Worm (Caenorhabditis elegans) whole organism, L4 larva: ENCODE results near the gene Y6D1A.2.

Source experiments
- D1046.2 ChIP-seq: fragments of 200-800 bp; sonication (Bioruptor generic); IDR thresholded peaks from 2 replicates; pipeline ENCODE4 v1.3.6; 2022; ENCODE audit warnings: missing genetic modification characterization, missing compliant biosample characterization
- ZK337.2 ChIP-seq: fragments of 200-800 bp; sonication (Bioruptor generic); IDR thresholded peaks from 2 replicates; pipeline ENCODE4 v1.3.6; 2022; ENCODE audit warnings: missing genetic modification reagents, missing genetic modification characterization, missing compliant biosample characterization
- aha-1 ChIP-seq: fragments of 150-350 bp; peaks from one replicate; lab custom pipeline; 2014; ENCODE audit warnings: missing biosample characterization, missing genetic modification characterization
- ama-1 ChIP-seq: fragments of 150-350 bp; optimal IDR thresholded peaks from 2 replicates; lab custom pipeline; 2014; ENCODE audit warnings: inconsistent platforms, mixed read lengths
- arid-1 ChIP-seq: fragments of 200-800 bp; sonication (Bioruptor generic); conservative IDR thresholded peaks from 2 replicates; pipeline ENCODE4 v1.3.6; 2022; ENCODE audit warnings: missing genetic modification reagents, missing genetic modification characterization, missing compliant biosample characterization
- ceh-82 ChIP-seq: sonication (generic microtip); optimal IDR thresholded peaks from 2 replicates; lab custom pipeline; 2017; ENCODE audit warnings: missing biosample characterization, missing genetic modification characterization
- ctbp-1 ChIP-seq: fragments of 200-800 bp; sonication (Bioruptor generic); IDR thresholded peaks from 2 replicates; pipeline ENCODE4 v1.3.6; 2022; ENCODE audit warnings: missing genetic modification reagents, missing genetic modification characterization, missing compliant biosample characterization
- daf-16 ChIP-seq, 3 experiments: sonication (generic microtip); optimal IDR thresholded peaks; 2 replicates each; lab custom pipeline; 2016 to 2017; ENCODE audit warnings: missing genetic modification characterization in 3 of 3, missing genetic modification reagents in 3 of 3, mild to moderate bottlenecking in 2 of 3, missing compliant biosample characterization in 2 of 3, missing biosample characterization in 1 of 3, moderate library complexity in 1 of 3
- dmd-6 ChIP-seq: fragments of 200-800 bp; sonication (Bioruptor generic); IDR thresholded peaks from 2 replicates; pipeline ENCODE4 v1.3.6; 2022; ENCODE audit warnings: missing genetic modification reagents, missing genetic modification characterization, missing compliant biosample characterization
- dpl-1 ChIP-seq: fragments of 150-350 bp; optimal IDR thresholded peaks from 2 replicates; lab custom pipeline; 2014; ENCODE audit warnings: missing biosample characterization, missing genetic modification reagents, missing genetic modification characterization
- dve-1 ChIP-seq: sonication (generic microtip); optimal IDR thresholded peaks from 2 replicates; lab custom pipeline; 2017; ENCODE audit warnings: antibody characterized with exemption, mild to moderate bottlenecking, missing genetic modification characterization, missing compliant biosample characterization; ENCODE audit not compliant: insufficient read depth
- gei-8 ChIP-seq: fragments of 200-800 bp; sonication (Bioruptor generic); optimal IDR thresholded peaks from 2 replicates; lab custom pipeline; 2018; ENCODE audit warnings: mild to moderate bottlenecking, missing genetic modification characterization, missing compliant biosample characterization
- hlh-11 ChIP-seq: fragments of 200-800 bp; sonication (Bioruptor generic); optimal IDR thresholded peaks from 2 replicates; lab custom pipeline; 2018; ENCODE audit warnings: mild to moderate bottlenecking, missing genetic modification characterization, missing compliant biosample characterization
- hlh-30 ChIP-seq: sonication (generic microtip); optimal IDR thresholded peaks from 2 replicates; lab custom pipeline; 2017; ENCODE audit warnings: antibody characterized with exemption, mild to moderate bottlenecking, missing genetic modification characterization, missing compliant biosample characterization; ENCODE audit not compliant: insufficient read depth
- lin-1 ChIP-seq: fragments of 200-800 bp; sonication (Bioruptor generic); IDR thresholded peaks from 2 replicates; pipeline ENCODE4 v1.3.6; 2022; ENCODE audit warnings: missing genetic modification reagents, missing genetic modification characterization, missing compliant biosample characterization
- lin-13 ChIP-seq: fragments of 150-350 bp; optimal IDR thresholded peaks from 2 replicates; lab custom pipeline; 2014; ENCODE audit warnings: missing biosample characterization, missing genetic modification reagents, missing genetic modification characterization
- lir-3 ChIP-seq: sonication (generic microtip); optimal IDR thresholded peaks from 2 replicates; lab custom pipeline; 2016; ENCODE audit warnings: mild to moderate bottlenecking, missing genetic modification characterization, missing compliant biosample characterization
- lsy-2 ChIP-seq, 2 experiments: fragments of 150-350 bp in 1 of 2; sonication (generic microtip) in 1 of 2; optimal IDR thresholded peaks; 2 replicates each; lab custom pipeline; 2014 to 2017; ENCODE audit warnings: missing biosample characterization in 2 of 2, missing genetic modification characterization in 2 of 2
- madf-5 ChIP-seq, 2 experiments: fragments of 200-800 bp; sonication (Bioruptor generic); IDR thresholded peaks; 2 replicates each; pipeline ENCODE4 v1.3.6; 2022; ENCODE audit warnings: missing compliant biosample characterization in 2 of 2, missing genetic modification characterization in 2 of 2
- mdl-1 ChIP-seq, 2 experiments: fragments of 150-350 bp in 1 of 2; sonication (generic microtip) in 1 of 2; optimal IDR thresholded peaks; 2 replicates each; lab custom pipeline; 2014 to 2017; ENCODE audit warnings: missing biosample characterization in 2 of 2, missing genetic modification characterization in 2 of 2
- mdt-29 ChIP-seq: fragments of 200-800 bp; sonication (Bioruptor generic); IDR thresholded peaks from 2 replicates; pipeline ENCODE4 v1.3.6; 2022; ENCODE audit warnings: missing genetic modification reagents, missing genetic modification characterization, missing compliant biosample characterization
- mep-1 ChIP-seq: fragments of 150-350 bp; sonication (generic microtip); optimal IDR thresholded peaks from 3 replicates; lab custom pipeline; 2014; ENCODE audit warnings: missing biosample characterization, missing genetic modification characterization
- mxl-3 ChIP-seq: fragments of 200-800 bp; sonication (Bioruptor generic); optimal IDR thresholded peaks from 2 replicates; lab custom pipeline; 2018; ENCODE audit warnings: mild to moderate bottlenecking, missing genetic modification characterization, missing compliant biosample characterization
- nhr-25 ChIP-seq: sonication (generic microtip); optimal IDR thresholded peaks from 2 replicates; lab custom pipeline; 2017; ENCODE audit warnings: missing genetic modification characterization, mild to moderate bottlenecking, missing compliant biosample characterization, antibody characterized with exemption, moderate library complexity, borderline replicate concordance; ENCODE audit not compliant: insufficient read depth
- nhr-28 ChIP-seq: fragments of 150-350 bp; optimal IDR thresholded peaks from 2 replicates; lab custom pipeline; 2014; ENCODE audit warnings: missing biosample characterization, missing genetic modification characterization
- nhr-48 ChIP-seq: sonication (generic microtip); optimal IDR thresholded peaks from 2 replicates; lab custom pipeline; 2016; ENCODE audit warnings: mild to moderate bottlenecking, missing genetic modification characterization, missing compliant biosample characterization
- nhr-76 ChIP-seq: fragments of 150-350 bp; optimal IDR thresholded peaks from 2 replicates; lab custom pipeline; 2014; ENCODE audit warnings: missing biosample characterization, missing genetic modification characterization
- php-3 ChIP-seq: fragments of 200-800 bp; sonication (Bioruptor generic); IDR thresholded peaks from 2 replicates; pipeline ENCODE4 v1.3.6; 2022; ENCODE audit warnings: missing genetic modification reagents, missing genetic modification characterization, missing compliant biosample characterization
- sdz-12 ChIP-seq: fragments of 200-800 bp; sonication (Bioruptor generic); optimal IDR thresholded peaks from 2 replicates; lab custom pipeline; 2018; ENCODE audit warnings: mild to moderate bottlenecking, missing genetic modification characterization, missing compliant biosample characterization
- snpc-4 ChIP-seq: fragments of 150-350 bp; optimal IDR thresholded peaks from 2 replicates; lab custom pipeline; 2014; ENCODE audit warnings: missing biosample characterization, missing genetic modification characterization
- tra-1 ChIP-seq: fragments of 200-800 bp; sonication (Bioruptor generic); IDR thresholded peaks from 2 replicates; pipeline ENCODE4 v1.3.6; 2022; ENCODE audit warnings: missing genetic modification reagents, missing genetic modification characterization, missing compliant biosample characterization
- unc-39 ChIP-seq: sonication (generic microtip); optimal IDR thresholded peaks from 2 replicates; lab custom pipeline; 2017; ENCODE audit warnings: missing biosample characterization, missing genetic modification characterization
- zfp-3 ChIP-seq: fragments of 200-800 bp; sonication (Bioruptor generic); conservative IDR thresholded peaks from 2 replicates; pipeline ENCODE4 v1.3.6; 2022; ENCODE audit warnings: missing genetic modification reagents, missing genetic modification characterization, missing compliant biosample characterization
- zip-2 ChIP-seq: fragments of 150-350 bp; optimal IDR thresholded peaks from 2 replicates; lab custom pipeline; 2014; ENCODE audit warnings: missing biosample characterization, missing genetic modification characterization
- ztf-7 ChIP-seq: fragments of 150-350 bp; optimal IDR thresholded peaks from 2 replicates; lab custom pipeline; 2014; ENCODE audit warnings: missing biosample characterization, missing genetic modification characterization

Y6D1A.2 gene

ce11 chrII:11838353-11838752 lies 18.6 kb upstream of the Y6D1A.2 start:
- TF ChIP-seq lin-13 (GFP tag; lab: Kevin White, UChicago): no peak
- peak; percentile 33 for TF ChIP-seq mep-1 (tag; lab: Kevin White, UChicago)
- no peak for TF ChIP-seq gei-8 (GFP tag; lab: Kevin White, UChicago)
- TF ChIP-seq ztf-7: no peak
- peak in 1 of 2 experiments; percentile 33 for TF ChIP-seq lsy-2 (tag; optimal IDR thresholded peaks at IDR 0.05; lab: Kevin White, UChicago)
- TF ChIP-seq nhr-25: peak; percentile 45
- TF ChIP-seq mdl-1 (tag; optimal IDR thresholded peaks at IDR 0.05; lab: Kevin White, UChicago): peak; percentile 56 to 66
- peak; percentile 68 for TF ChIP-seq nhr-48
- TF ChIP-seq ZK337.2: no peak
- no peak for TF ChIP-seq aha-1 (tag; lab: Kevin White, UChicago)
- peak; percentile 39 for TF ChIP-seq dmd-6 (GFP tag; lab: Robert Waterston, UW)
- TF ChIP-seq unc-39 (tag; lab: Kevin White, UChicago): no peak
- TF ChIP-seq tra-1 (GFP tag; lab: Robert Waterston, UW): peak; percentile 75; the same call in 1 of the 2 replicates
- TF ChIP-seq hlh-11 (tag; lab: Kevin White, UChicago): peak; percentile 65
- no peak for TF ChIP-seq dpl-1
- no peak for TF ChIP-seq sdz-12 (GFP tag; lab: Kevin White, UChicago)
- TF ChIP-seq ama-1: no peak
- peak; percentile 18 for TF ChIP-seq hlh-30
- TF ChIP-seq nhr-28 (tag; lab: Kevin White, UChicago): peak; percentile 21
- no peak for TF ChIP-seq snpc-4 (tag; lab: Kevin White, UChicago)
- TF ChIP-seq zip-2 (tag; lab: Kevin White, UChicago): no peak
- no peak for TF ChIP-seq ctbp-1 (GFP tag; lab: Robert Waterston, UW)
- TF ChIP-seq mxl-3 (GFP tag; lab: Kevin White, UChicago): no peak

ce11 chrII:11836554-11837218 lies 17.0 kb upstream of the Y6D1A.2 start:
- no peak for TF ChIP-seq ceh-82 (tag; lab: Kevin White, UChicago)
- TF ChIP-seq mdt-29 (GFP tag; lab: Robert Waterston, UW): no peak
- no peak for TF ChIP-seq madf-5 (GFP tag; IDR thresholded peaks at IDR 0.05; lab: Robert Waterston, UW)
- TF ChIP-seq mxl-3 (GFP tag; lab: Kevin White, UChicago): peak; percentile 12
- TF ChIP-seq hlh-30: peak; percentile 29
- TF ChIP-seq lin-1 (GFP tag; lab: Robert Waterston, UW): no peak
- peak; percentile 67 for TF ChIP-seq nhr-76 (tag; lab: Kevin White, UChicago)
- TF ChIP-seq nhr-48: peak; percentile 76
- TF ChIP-seq mep-1 (tag; lab: Kevin White, UChicago): peak; percentile 23
- peak; percentile 55 for TF ChIP-seq dmd-6 (GFP tag; lab: Robert Waterston, UW)
- TF ChIP-seq php-3 (GFP tag; lab: Robert Waterston, UW): 0 out of 2 replicates have a peak, but pooled peaks have one; percentile 35
- TF ChIP-seq hlh-11 (tag; lab: Kevin White, UChicago): peak; percentile 83
- peak; percentile 37 for TF ChIP-seq dve-1 (tag; lab: Kevin White, UChicago)
- TF ChIP-seq nhr-28 (tag; lab: Kevin White, UChicago): peak; percentile 85
- peak; percentile 54; the same call in 1 of the 2 replicates for TF ChIP-seq tra-1 (GFP tag; lab: Robert Waterston, UW)
- TF ChIP-seq D1046.2 (GFP tag; lab: Robert Waterston, UW): no peak
- no peak for TF ChIP-seq arid-1 (GFP tag; lab: Robert Waterston, UW)
- TF ChIP-seq zfp-3 (GFP tag; lab: Robert Waterston, UW): no peak
- TF ChIP-seq nhr-25: peak; percentile 21
- TF ChIP-seq gei-8 (GFP tag; lab: Kevin White, UChicago): peak; percentile 51
- peak; percentile 49 to 71 for TF ChIP-seq mdl-1 (tag; optimal IDR thresholded peaks at IDR 0.05; lab: Kevin White, UChicago)
- TF ChIP-seq lsy-2 (tag; optimal IDR thresholded peaks at IDR 0.05; lab: Kevin White, UChicago): peak in 1 of 2 experiments; percentile 20
- no peak for TF ChIP-seq daf-16 (GFP tag; optimal IDR thresholded peaks at IDR 0.05; lab: Kevin White, UChicago)
- TF ChIP-seq daf-16 (tag; optimal IDR thresholded peaks at IDR 0.05; lab: Kevin White, UChicago): peak; percentile 3

- no peak for TF ChIP-seq lir-3 (tag; lab: Kevin White, UChicago)
Measured at ce11 chrII:11835208-11835607, 15.5 kb upstream of the Y6D1A.2 start, which contains the start of gene T27D12.6. Gene T27D12.6, plus strand, starts transcription at chrII:11835508.
